Worm (Caenorhabditis elegans) whole organism, early embryonic: ENCODE results near the gene F59B8.1.

Source experiments
- F13C5.2 ChIP-seq: sonication (generic microtip); optimal IDR thresholded peaks from 2 replicates; lab custom pipeline; 2017; ENCODE audit warnings: mild to moderate bottlenecking, missing genetic modification characterization, inconsistent platforms, missing compliant biosample characterization
- ama-1 ChIP-seq: fragments of 150-350 bp; optimal IDR thresholded peaks from 2 replicates; lab custom pipeline; 2014
- ceh-36 ChIP-seq: sonication (generic microtip); optimal IDR thresholded peaks from 2 replicates; lab custom pipeline; 2016; ENCODE audit warnings: missing genetic modification characterization, inconsistent platforms, missing compliant biosample characterization
- ets-7 ChIP-seq: sonication (generic microtip); optimal IDR thresholded peaks from 2 replicates; lab custom pipeline; 2016; ENCODE audit warnings: missing genotype, missing genetic modification characterization, missing compliant biosample characterization
- flt-1 ChIP-seq: fragments of 200-800 bp; sonication (Bioruptor generic); IDR thresholded peaks from 2 replicates; pipeline ENCODE4 v1.3.6; 2022; ENCODE audit warnings: missing genetic modification characterization, missing compliant biosample characterization
- hmbx-1 ChIP-seq: sonication (generic microtip); optimal IDR thresholded peaks from 2 replicates; lab custom pipeline; 2016; ENCODE audit warnings: mild to moderate bottlenecking, missing genetic modification characterization, missing compliant biosample characterization
- pes-1 ChIP-seq: fragments of 200-800 bp; sonication (Bioruptor generic); IDR thresholded peaks from 2 replicates; pipeline ENCODE4 v1.3.6; 2022; ENCODE audit warnings: missing genetic modification reagents, missing genetic modification characterization, missing compliant biosample characterization
- scrt-1 ChIP-seq: fragments of 200-800 bp; sonication (Bioruptor generic); IDR thresholded peaks from 2 replicates; pipeline ENCODE4 v1.3.6; 2022; ENCODE audit warnings: missing genetic modification characterization, missing compliant biosample characterization
- sea-1 ChIP-seq: fragments of 200-800 bp; sonication (Bioruptor generic); conservative IDR thresholded peaks from 2 replicates; pipeline ENCODE4 v1.3.6; 2022; ENCODE audit warnings: missing genetic modification characterization, missing compliant biosample characterization
- tbx-37 ChIP-seq: fragments of 200-800 bp; sonication (Bioruptor generic); conservative IDR thresholded peaks from 2 replicates; pipeline ENCODE4 v1.3.6; 2022; ENCODE audit warnings: missing genetic modification reagents, missing genetic modification characterization, missing compliant biosample characterization

DNA sequence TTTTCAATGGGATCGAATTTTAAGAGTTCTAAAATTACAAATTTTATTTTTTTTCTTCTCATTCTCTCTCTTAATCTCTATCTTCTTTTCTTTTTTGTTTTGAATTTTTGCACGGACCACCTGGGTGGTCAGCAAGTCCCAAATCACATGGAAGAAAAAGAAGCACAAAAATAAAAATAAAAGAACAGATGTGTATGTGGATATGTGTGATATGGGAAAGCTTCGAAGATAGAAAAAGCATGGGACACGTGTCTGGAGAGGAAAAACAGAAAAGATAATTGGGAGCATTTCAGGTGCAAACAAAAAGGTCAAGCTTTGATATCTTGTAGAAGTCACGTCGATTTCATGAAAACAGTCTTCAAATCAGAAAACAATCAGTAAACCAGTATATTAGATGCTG is 19.1 kb downstream of the F59B8.1 start, which contains the start of gene hsp-12.6:
- no peak for TF ChIP-seq pes-1 (GFP tag; lab: Robert Waterston, UW)
- no peak for TF ChIP-seq ama-1
- no peak for TF ChIP-seq hmbx-1 (tag; lab: Kevin White, UChicago)
- no peak for TF ChIP-seq flt-1
- TF ChIP-seq scrt-1 (GFP tag; lab: Robert Waterston, UW), result no peak
- TF ChIP-seq sea-1, result no peak
- no peak for TF ChIP-seq ets-7 (tag; lab: Kevin White, UChicago)
- no peak for TF ChIP-seq ceh-36 (tag; lab: Kevin White, UChicago)
- no peak for TF ChIP-seq F13C5.2
- TF ChIP-seq tbx-37 (GFP tag; lab: Robert Waterston, UW), result no peak
